Fruit fly (Drosophila melanogaster) whole organism, pupa: Measurements from ENCODE around the gene Ndc1.

ENCODE experiments used
- EcR ChIP-seq: fragments of 200-800 bp; sonication (Bioruptor generic); optimal IDR thresholded peaks from 3 replicates; lab custom pipeline; 2019; ENCODE audit warnings: missing biosample characterization, missing genetic modification characterization, mild to moderate bottlenecking, moderate library complexity, missing genetic modification reagents
- Pif1A ChIP-seq: fragments of 200-800 bp; sonication (Bioruptor generic); optimal IDR thresholded peaks from 3 replicates; lab custom pipeline; 2016; ENCODE audit warnings: missing biosample characterization, missing genetic modification characterization

- TF ChIP-seq EcR (GFP tag; lab: Kevin White, UChicago) (no peak), Pif1A (GFP tag; lab: Kevin White, UChicago) (no peak)
Observed at dm6 chr3R:23940840-23941364, 16.7 kb downstream of the Ndc1 start.
